Worm (Caenorhabditis elegans) whole organism, L3 larva: Measurements from ENCODE around the gene cyp-14A3.

Experiments
- R02D3.7 ChIP-seq: fragments of 150-350 bp; optimal IDR thresholded peaks from 2 replicates; lab custom pipeline; 2014; ENCODE audit warnings: missing biosample characterization, missing genetic modification characterization
- aly-2 ChIP-seq: fragments of 150-350 bp; optimal IDR thresholded peaks from 2 replicates; lab custom pipeline; 2014; ENCODE audit warnings: missing biosample characterization, missing genetic modification characterization
- ama-1 ChIP-seq: fragments of 150-350 bp; optimal IDR thresholded peaks from 2 replicates; lab custom pipeline; 2018
- ceh-16 ChIP-seq: sonication (generic microtip); optimal IDR thresholded peaks from 2 replicates; lab custom pipeline; 2017; ENCODE audit warnings: missing biosample characterization, missing genetic modification characterization
- ceh-28 ChIP-seq: fragments of 150-350 bp; optimal IDR thresholded peaks from 2 replicates; lab custom pipeline; 2014; ENCODE audit warnings: missing biosample characterization, missing genetic modification reagents, missing genetic modification characterization
- ceh-82 ChIP-seq: fragments of 150-350 bp; optimal IDR thresholded peaks from 2 replicates; lab custom pipeline; 2014; ENCODE audit warnings: missing biosample characterization, missing genetic modification characterization
- ceh-9 ChIP-seq: sonication (generic microtip); optimal IDR thresholded peaks from 2 replicates; lab custom pipeline; 2018; ENCODE audit warnings: missing biosample characterization, missing genetic modification characterization
- daf-12 ChIP-seq: fragments of 150-350 bp; optimal IDR thresholded peaks from 2 replicates; lab custom pipeline; 2014; ENCODE audit warnings: missing biosample characterization, missing genetic modification reagents, missing genetic modification characterization
- elt-1 ChIP-seq: fragments of 150-350 bp; optimal IDR thresholded peaks from 2 replicates; lab custom pipeline; 2014; ENCODE audit warnings: missing biosample characterization, missing genetic modification characterization
- elt-2 ChIP-seq: sonication (generic microtip); optimal IDR thresholded peaks from 2 replicates; lab custom pipeline; 2016; ENCODE audit warnings: missing genetic modification reagents, mild to moderate bottlenecking, missing genetic modification characterization, missing compliant biosample characterization
- elt-3 ChIP-seq, 3 experiments: fragments of 150-350 bp in 1 of 3; sonication (generic microtip) in 2 of 3; optimal IDR thresholded peaks; 2 replicates in 2 of 3; 4 replicates in 1 of 3; lab custom pipeline; 2014 to 2017; ENCODE audit warnings: missing biosample characterization in 3 of 3, missing genetic modification characterization in 3 of 3
- eor-1 ChIP-seq, 2 experiments: fragments of 150-350 bp; optimal IDR thresholded peaks; 2 replicates each; lab custom pipeline; 2014 to 2018; ENCODE audit warnings: missing biosample characterization in 2 of 2, missing genetic modification characterization in 2 of 2
- fkh-10 ChIP-seq: sonication (generic microtip); optimal IDR thresholded peaks from 2 replicates; lab custom pipeline; 2017; ENCODE audit warnings: missing biosample characterization, missing genetic modification reagents, missing genetic modification characterization
- fkh-2 ChIP-seq: fragments of 150-350 bp; optimal IDR thresholded peaks from 2 replicates; lab custom pipeline; 2014; ENCODE audit warnings: missing biosample characterization, missing genetic modification reagents, missing genetic modification characterization
- fos-1 ChIP-seq: fragments of 150-350 bp; optimal IDR thresholded peaks from 2 replicates; lab custom pipeline; 2014; ENCODE audit warnings: missing biosample characterization, missing genetic modification characterization
- hmg-11 ChIP-seq: sonication (generic microtip); optimal IDR thresholded peaks from 2 replicates; lab custom pipeline; 2016; ENCODE audit warnings: missing genetic modification characterization, missing compliant biosample characterization
- lin-15B ChIP-seq: fragments of 150-350 bp; optimal IDR thresholded peaks from 2 replicates; lab custom pipeline; 2014; ENCODE audit warnings: missing biosample characterization, missing genetic modification characterization
- lin-39 ChIP-seq: fragments of 150-350 bp; optimal IDR thresholded peaks from 2 replicates; lab custom pipeline; 2018; ENCODE audit warnings: missing biosample characterization, missing genetic modification reagents, missing genetic modification characterization
- lsy-12 ChIP-seq: sonication (generic microtip); optimal IDR thresholded peaks from 2 replicates; lab custom pipeline; 2016; ENCODE audit warnings: mild to moderate bottlenecking, missing genetic modification characterization, missing compliant biosample characterization
- mdl-1 ChIP-seq: fragments of 150-350 bp; optimal IDR thresholded peaks from 2 replicates; lab custom pipeline; 2014; ENCODE audit warnings: missing biosample characterization, missing genetic modification characterization
- nfya-1 ChIP-seq: sonication (generic microtip); optimal IDR thresholded peaks from 2 replicates; lab custom pipeline; 2017; ENCODE audit warnings: missing genetic modification characterization, mild to moderate bottlenecking, missing compliant biosample characterization, antibody characterized with exemption, moderate library complexity; ENCODE audit not compliant: insufficient read depth
- nhr-23 ChIP-seq: fragments of 150-350 bp; optimal IDR thresholded peaks from 2 replicates; lab custom pipeline; 2014; ENCODE audit warnings: missing biosample characterization, missing genetic modification reagents, missing genetic modification characterization
- nhr-237 ChIP-seq: fragments of 150-350 bp; optimal IDR thresholded peaks from 2 replicates; lab custom pipeline; 2014; ENCODE audit warnings: missing biosample characterization, missing genetic modification characterization
- nhr-25 ChIP-seq: sonication (generic microtip); optimal IDR thresholded peaks from 2 replicates; lab custom pipeline; 2017; ENCODE audit warnings: missing biosample characterization, missing genetic modification characterization
- nhr-28 ChIP-seq: fragments of 150-350 bp; optimal IDR thresholded peaks from 2 replicates; lab custom pipeline; 2014; ENCODE audit warnings: missing biosample characterization, missing genetic modification characterization
- nhr-43 ChIP-seq: sonication (generic microtip); optimal IDR thresholded peaks from 2 replicates; lab custom pipeline; 2016; ENCODE audit warnings: mild to moderate bottlenecking, missing genetic modification characterization, missing compliant biosample characterization; ENCODE audit not compliant: poor library complexity, severe bottlenecking
- nhr-76 ChIP-seq: fragments of 150-350 bp; sonication (generic microtip); optimal IDR thresholded peaks from 5 replicates; lab custom pipeline; 2014; ENCODE audit warnings: missing biosample characterization, missing genetic modification characterization
- nhr-77 ChIP-seq: fragments of 150-350 bp; optimal IDR thresholded peaks from 2 replicates; lab custom pipeline; 2014; ENCODE audit warnings: missing biosample characterization, missing genetic modification characterization
- pha-4 ChIP-seq: fragments of 150-350 bp; optimal IDR thresholded peaks from 2 replicates; lab custom pipeline; 2014; ENCODE audit warnings: missing biosample characterization, missing genetic modification reagents, missing genetic modification characterization
- pqm-1 ChIP-seq: fragments of 150-350 bp; optimal IDR thresholded peaks from 2 replicates; lab custom pipeline; 2017; ENCODE audit warnings: missing biosample characterization, missing genetic modification characterization, inconsistent platforms
- sea-2 ChIP-seq: fragments of 150-350 bp; sonication (generic microtip); optimal IDR thresholded peaks from 4 replicates; lab custom pipeline; 2014; ENCODE audit warnings: missing biosample characterization, missing genetic modification reagents, missing genetic modification characterization
- snpc-4 ChIP-seq: fragments of 150-350 bp; optimal IDR thresholded peaks from 2 replicates; lab custom pipeline; 2014; ENCODE audit warnings: missing biosample characterization, missing genetic modification characterization
- tbx-2 ChIP-seq: sonication (generic microtip); optimal IDR thresholded peaks from 2 replicates; lab custom pipeline; 2016; ENCODE audit warnings: mild to moderate bottlenecking, missing genetic modification characterization, missing compliant biosample characterization
- unc-62 ChIP-seq: fragments of 150-350 bp; sonication (generic microtip); optimal IDR thresholded peaks from 4 replicates; lab custom pipeline; 2014; ENCODE audit warnings: missing biosample characterization, missing genetic modification reagents, missing genetic modification characterization
- zag-1 ChIP-seq: fragments of 150-350 bp; optimal IDR thresholded peaks from 2 replicates; lab custom pipeline; 2014; ENCODE audit warnings: missing biosample characterization, missing genetic modification characterization
- ztf-11 ChIP-seq: fragments of 150-350 bp; optimal IDR thresholded peaks from 2 replicates; lab custom pipeline; 2014; ENCODE audit warnings: missing biosample characterization, missing genetic modification characterization
- ztf-4 ChIP-seq: fragments of 150-350 bp; optimal IDR thresholded peaks from 2 replicates; lab custom pipeline; 2014; ENCODE audit warnings: missing biosample characterization, missing genetic modification characterization

cyp-14A3 gene

DNA sequence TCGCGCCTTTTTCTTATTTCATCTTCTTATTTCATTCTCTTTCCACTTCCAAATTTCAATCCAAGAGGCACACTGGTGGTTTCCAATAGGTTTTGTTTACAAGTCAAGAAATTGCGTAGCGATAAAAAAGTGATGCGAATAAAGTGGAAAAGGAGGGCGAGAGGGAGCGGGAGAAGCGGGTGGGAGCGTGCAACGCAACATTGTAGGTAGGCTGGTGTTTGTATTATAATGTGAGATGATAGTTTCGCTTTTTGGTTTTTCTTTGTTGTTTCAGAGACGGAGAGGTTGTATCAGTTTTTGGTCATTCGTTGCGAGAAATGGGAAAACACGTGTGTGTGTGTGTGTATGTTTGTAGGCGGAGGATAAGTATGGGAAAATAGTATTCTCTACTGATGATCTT lies 23.8 kb downstream of the cyp-14A3 start:
- TF ChIP-seq tbx-2 (tag; lab: Kevin White, UChicago) (no peak), nhr-43 (tag; lab: Kevin White, UChicago) (peak; percentile 55), ceh-82 (tag; lab: Kevin White, UChicago) (no peak), hmg-11 (tag; lab: Kevin White, UChicago) (no peak), snpc-4 (tag; lab: Kevin White, UChicago) (peak; percentile 5), elt-2 (peak; percentile 79), fos-1 (tag; lab: Kevin White, UChicago) (peak; percentile 36), nhr-25 (tag; lab: Kevin White, UChicago) (peak; percentile 82), R02D3.7 (no peak), ztf-11 (no peak), ztf-4 (tag; lab: Kevin White, UChicago) (no peak), nhr-237 (tag; lab: Kevin White, UChicago) (no peak), elt-3 (tag; optimal IDR thresholded peaks at IDR 0.05; lab: Kevin White, UChicago) (no peak), nhr-23 (tag; lab: Kevin White, UChicago) (peak; percentile 72), nhr-77 (tag; lab: Kevin White, UChicago) (no peak), zag-1 (tag; lab: Kevin White, UChicago) (no peak), pha-4 (tag; lab: Kevin White, UChicago) (peak; percentile 92), ceh-28 (no peak), nhr-76 (tag; lab: Kevin White, UChicago) (no peak), nfya-1 (tag; lab: Kevin White, UChicago) (peak; percentile 34), ceh-9 (tag; lab: Kevin White, UChicago) (no peak), mdl-1 (tag; lab: Kevin White, UChicago) (peak; percentile 56), lin-39 (tag; lab: Kevin White, UChicago) (no peak), pqm-1 (tag; lab: Kevin White, UChicago) (peak; percentile 80), fkh-10 (GFP tag; lab: Kevin White, UChicago) (no peak)
- TF ChIP-seq, all 47 proteins: peak for 10

DNA sequence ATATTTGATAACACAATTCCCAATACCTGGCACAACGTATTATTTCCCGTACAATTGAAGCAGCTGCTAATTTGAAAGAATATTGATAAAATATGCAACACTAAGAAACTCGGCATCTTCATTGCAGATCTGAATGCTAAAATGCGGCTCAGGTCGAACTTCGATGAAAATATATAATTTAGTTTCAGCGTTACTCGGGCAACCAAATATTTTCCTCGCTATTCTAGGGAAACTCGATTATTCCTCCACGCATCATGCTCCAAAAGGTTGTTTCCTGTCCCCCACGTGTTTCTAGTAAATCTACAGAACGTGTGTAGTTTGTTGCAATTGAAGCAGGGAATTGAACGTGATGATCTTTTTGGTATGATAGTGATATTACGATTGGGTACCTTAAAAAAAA lies 24.9 kb downstream of the cyp-14A3 start:
- TF ChIP-seq fkh-2 (no peak), tbx-2 (tag; lab: Kevin White, UChicago) (no peak), ama-1 (lab: Kevin White, UChicago) (no peak), nfya-1 (tag; lab: Kevin White, UChicago) (no peak), lsy-12 (tag; lab: Kevin White, UChicago) (no peak), mdl-1 (tag; lab: Kevin White, UChicago) (no peak), nhr-43 (tag; lab: Kevin White, UChicago) (no peak), fkh-10 (GFP tag; lab: Kevin White, UChicago) (no peak), aly-2 (tag; lab: Kevin White, UChicago) (no peak)

DNA sequence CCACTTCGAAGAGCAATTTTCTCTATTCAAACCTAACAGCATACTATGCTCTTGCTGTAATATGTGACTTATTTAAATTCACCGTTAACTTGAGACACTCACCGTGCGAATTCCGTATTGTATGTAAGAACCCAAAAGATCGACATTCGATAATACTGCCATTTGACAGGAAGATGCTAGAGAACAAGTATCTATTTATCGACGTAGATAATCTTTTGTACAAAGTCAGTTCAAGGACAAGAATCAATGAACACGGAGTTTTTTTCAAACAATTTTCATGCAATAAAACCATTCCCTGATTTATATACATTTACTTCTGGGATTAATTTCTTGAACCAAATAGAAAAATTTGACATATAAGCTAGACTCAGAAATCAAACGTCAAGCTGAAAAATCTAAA lies 25.7 kb downstream of the cyp-14A3 start, which contains the start of gene K08H2.7:
K08H2.7 (minus strand) TSS at position 173 of the 400 bp plus-strand sequence.
- no peak for TF ChIP-seq lin-15B (tag; lab: Kevin White, UChicago)
- TF ChIP-seq elt-1 (tag; lab: Kevin White, UChicago) = peak; percentile 97
- TF ChIP-seq eor-1 (tag; optimal IDR thresholded peaks at IDR 0.05; lab: Kevin White, UChicago) = no peak
- peak; percentile 70 for TF ChIP-seq nhr-25 (tag; lab: Kevin White, UChicago)
- TF ChIP-seq nhr-23 (tag; lab: Kevin White, UChicago) = peak; percentile 20

DNA sequence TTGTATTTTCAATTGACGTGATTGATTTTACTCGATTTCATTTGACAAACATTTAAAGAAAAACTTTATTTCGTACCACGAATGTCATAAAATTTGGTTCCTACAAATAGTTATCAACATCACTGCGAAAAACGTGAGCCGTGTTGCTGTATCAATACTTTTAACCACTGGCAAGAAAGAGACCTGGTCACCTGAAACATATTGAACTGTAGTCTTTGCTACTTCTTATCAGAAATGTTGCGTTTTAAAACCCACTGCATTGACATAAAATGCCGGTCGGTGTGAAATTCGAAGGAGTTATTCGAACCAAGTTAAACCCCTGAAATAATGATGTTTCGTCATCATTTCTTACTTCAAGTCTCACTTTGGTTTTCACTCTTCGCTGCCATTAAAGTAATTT lies 26.4 kb downstream of the cyp-14A3 start:
- TF ChIP-seq hmg-11 (tag; lab: Kevin White, UChicago) (no peak), elt-2 (peak; percentile 69), pqm-1 (tag; lab: Kevin White, UChicago) (peak; percentile 41), fkh-2 (no peak)

DNA sequence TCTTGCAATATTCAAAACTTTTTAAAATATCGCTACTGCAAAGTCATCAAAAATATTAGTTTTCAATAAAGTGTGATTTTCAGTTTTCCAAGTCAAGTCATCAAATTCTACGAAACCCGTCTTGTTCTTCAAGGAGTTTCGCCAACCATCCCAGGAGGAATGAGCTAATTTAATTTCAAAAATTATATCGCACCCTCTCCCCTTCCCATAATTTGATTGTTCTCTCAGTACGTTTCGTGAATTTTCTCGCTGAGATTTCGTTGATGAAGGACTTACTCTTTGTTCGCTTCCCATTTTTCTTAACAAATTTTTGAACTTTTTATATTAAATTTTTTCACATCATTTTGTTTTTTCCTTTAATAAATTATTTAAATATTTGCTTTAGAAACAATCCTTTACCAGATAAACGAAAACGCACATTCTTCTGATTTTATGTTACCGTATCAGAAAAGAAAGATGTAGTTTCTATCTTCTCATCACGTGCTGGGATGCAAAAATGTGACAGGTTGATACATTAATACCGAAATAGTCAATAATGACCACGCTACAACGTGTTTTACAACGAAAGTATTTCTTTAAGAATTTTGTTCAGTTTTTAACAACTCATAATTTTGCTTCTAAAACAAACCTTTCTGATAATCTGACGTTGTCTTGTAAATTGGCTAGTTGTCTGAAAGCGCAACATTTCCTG lies 27.2 kb downstream of the cyp-14A3 start:
- TF ChIP-seq ztf-4 (tag; lab: Kevin White, UChicago) (no peak), lin-39 (tag; lab: Kevin White, UChicago) (no peak), pqm-1 (tag; lab: Kevin White, UChicago) (peak; percentile 28), ceh-16 (tag; lab: Kevin White, UChicago) (no peak), unc-62 (no peak), elt-1 (tag; lab: Kevin White, UChicago) (no peak), aly-2 (tag; lab: Kevin White, UChicago) (no peak), ztf-11 (no peak), ama-1 (lab: Kevin White, UChicago) (no peak), nhr-28 (tag; lab: Kevin White, UChicago) (no peak), ceh-82 (tag; lab: Kevin White, UChicago) (no peak), sea-2 (GFP tag; lab: Kevin White, UChicago) (no peak), fos-1 (tag; lab: Kevin White, UChicago) (no peak), daf-12 (tag; lab: Kevin White, UChicago) (no peak), mdl-1 (tag; lab: Kevin White, UChicago) (no peak), snpc-4 (tag; lab: Kevin White, UChicago) (no peak), pha-4 (tag; lab: Kevin White, UChicago) (peak; percentile 2), fkh-2 (no peak), ceh-9 (tag; lab: Kevin White, UChicago) (no peak), nhr-23 (tag; lab: Kevin White, UChicago) (peak; percentile 12), ceh-28 (no peak), nfya-1 (tag; lab: Kevin White, UChicago) (no peak), elt-3 (tag; optimal IDR thresholded peaks at IDR 0.05; lab: Kevin White, UChicago) (no peak), zag-1 (tag; lab: Kevin White, UChicago) (no peak), lin-15B (tag; lab: Kevin White, UChicago) (no peak), nhr-43 (tag; lab: Kevin White, UChicago) (no peak), elt-2 (peak; percentile 2), hmg-11 (tag; lab: Kevin White, UChicago) (no peak)
